Fruit fly (Drosophila melanogaster) whole organism, prepupa: Measurements from ENCODE around the gene Had1.
A peak's percentile ranks its signal among the peaks of the same experiment; 100 is the strongest.

Source experiments
- Blimp-1 ChIP-seq: fragments of 200-800 bp; sonication (Bioruptor generic); optimal IDR thresholded peaks from 3 replicates; lab custom pipeline; 2017; ENCODE audit warnings: missing biosample characterization, missing genetic modification characterization, mild to moderate bottlenecking, moderate library complexity, missing genetic modification reagents
- CG10631 ChIP-seq: fragments of 200-800 bp; sonication (Bioruptor generic); optimal IDR thresholded peaks from 2 replicates; lab custom pipeline; 2016; ENCODE audit warnings: missing biosample characterization, missing genetic modification characterization
- CG11294 ChIP-seq: fragments of 200-800 bp; sonication (Bioruptor generic); IDR thresholded peaks from 2 replicates; pipeline ENCODE4 v1.3.6; 2022; ENCODE audit warnings: missing biosample characterization, missing genetic modification characterization
- CG11762 ChIP-seq: fragments of 200-800 bp; sonication (Bioruptor generic); optimal IDR thresholded peaks from 3 replicates; lab custom pipeline; 2016; ENCODE audit warnings: missing biosample characterization, missing genetic modification characterization; ENCODE audit not compliant: insufficient read depth
- CG15336 ChIP-seq: fragments of 200-800 bp; sonication (Bioruptor generic); IDR thresholded peaks from 2 replicates; pipeline ENCODE4 v1.3.6; 2022; ENCODE audit warnings: missing biosample characterization, missing genetic modification characterization
- CG16779 ChIP-seq: fragments of 200-800 bp; sonication (Bioruptor generic); optimal IDR thresholded peaks from 3 replicates; lab custom pipeline; 2017; ENCODE audit warnings: missing biosample characterization, mild to moderate bottlenecking, missing genetic modification characterization
- CG32006 ChIP-seq: fragments of 200-800 bp; sonication (Bioruptor generic); optimal IDR thresholded peaks from 3 replicates; lab custom pipeline; 2017; ENCODE audit warnings: missing biosample characterization, mild to moderate bottlenecking, missing genetic modification characterization
- CG34406 ChIP-seq: fragments of 200-800 bp; sonication (Bioruptor generic); optimal IDR thresholded peaks from 3 replicates; lab custom pipeline; 2016; ENCODE audit warnings: missing biosample characterization, missing genetic modification characterization
- CG4318 ChIP-seq: fragments of 200-800 bp; sonication (Bioruptor generic); optimal IDR thresholded peaks from 3 replicates; lab custom pipeline; 2017; ENCODE audit warnings: missing biosample characterization, mild to moderate bottlenecking, missing genetic modification characterization
- CG6163 ChIP-seq: fragments of 200-800 bp; sonication (Bioruptor generic); IDR thresholded peaks from 3 replicates; pipeline ENCODE4 v1.3.6; 2022; ENCODE audit warnings: missing biosample characterization, missing genetic modification characterization
- CG6276 ChIP-seq: fragments of 200-800 bp; sonication (Bioruptor generic); optimal IDR thresholded peaks from 2 replicates; lab custom pipeline; 2017; ENCODE audit warnings: missing biosample characterization, mild to moderate bottlenecking, missing genetic modification characterization
- CG6792 ChIP-seq: fragments of 200-800 bp; sonication (Bioruptor generic); optimal IDR thresholded peaks from 3 replicates; lab custom pipeline; 2016; ENCODE audit warnings: missing biosample characterization, missing genetic modification characterization
- CG6854 ChIP-seq: fragments of 200-800 bp; sonication (Bioruptor generic); optimal IDR thresholded peaks from 2 replicates; lab custom pipeline; 2017; ENCODE audit warnings: missing biosample characterization, mild to moderate bottlenecking, missing genetic modification characterization
- CG7368 ChIP-seq: fragments of 200-800 bp; sonication (Bioruptor generic); optimal IDR thresholded peaks from 3 replicates; lab custom pipeline; 2016; ENCODE audit warnings: missing biosample characterization, missing genetic modification characterization
- CG8319 ChIP-seq: fragments of 200-800 bp; sonication (Bioruptor generic); optimal IDR thresholded peaks from 3 replicates; lab custom pipeline; 2016; ENCODE audit warnings: missing biosample characterization, missing genetic modification characterization
- CG8632 ChIP-seq: fragments of 200-800 bp; sonication (Bioruptor generic); optimal IDR thresholded peaks from 3 replicates; lab custom pipeline; 2016; ENCODE audit warnings: missing biosample characterization, missing genetic modification characterization
- Eip75B ChIP-seq: fragments of 200-800 bp; sonication (Bioruptor generic); optimal IDR thresholded peaks from 3 replicates; lab custom pipeline; 2016; ENCODE audit warnings: missing biosample characterization, missing genetic modification characterization
- Eip78C ChIP-seq: fragments of 200-800 bp; sonication (Bioruptor generic); peaks from one replicate; lab custom pipeline; 2016; ENCODE audit warnings: missing biosample characterization, missing genetic modification characterization
- Ets96B ChIP-seq: fragments of 200-800 bp; optimal IDR thresholded peaks from 2 replicates; lab custom pipeline; 2019; ENCODE audit warnings: missing biosample characterization, mild to moderate bottlenecking, missing genetic modification characterization, moderate library complexity
- Gug ChIP-seq: fragments of 200-800 bp; sonication (Bioruptor generic); IDR thresholded peaks from 2 replicates; pipeline ENCODE4 v1.3.6; 2022; ENCODE audit warnings: missing biosample characterization, missing genetic modification characterization
- Met ChIP-seq: fragments of 200-800 bp; sonication (Bioruptor generic); optimal IDR thresholded peaks from 3 replicates; lab custom pipeline; 2016; ENCODE audit warnings: missing biosample characterization, missing genetic modification characterization
- OdsH ChIP-seq: fragments of 200-800 bp; sonication (Bioruptor generic); optimal IDR thresholded peaks from 3 replicates; lab custom pipeline; 2016; ENCODE audit warnings: missing biosample characterization, missing genetic modification characterization
- Smox ChIP-seq: fragments of 200-800 bp; sonication (Bioruptor generic); optimal IDR thresholded peaks from 3 replicates; lab custom pipeline; 2016; ENCODE audit warnings: missing biosample characterization, missing genetic modification characterization
- Sox15 ChIP-seq: fragments of 200-800 bp; sonication (Bioruptor generic); optimal IDR thresholded peaks from 3 replicates; lab custom pipeline; 2016; ENCODE audit warnings: missing biosample characterization, missing genetic modification characterization
- achi ChIP-seq: fragments of 200-800 bp; sonication (Bioruptor generic); optimal IDR thresholded peaks from 3 replicates; lab custom pipeline; 2016; ENCODE audit warnings: missing biosample characterization, missing genetic modification characterization
- fd59A ChIP-seq: fragments of 200-800 bp; sonication (Bioruptor generic); optimal IDR thresholded peaks from 2 replicates; lab custom pipeline; 2017; ENCODE audit warnings: missing biosample characterization, mild to moderate bottlenecking, missing genetic modification characterization, missing genetic modification reagents
- lz ChIP-seq: fragments of 200-800 bp; sonication (Bioruptor generic); optimal IDR thresholded peaks from 3 replicates; lab custom pipeline; 2016; ENCODE audit warnings: missing biosample characterization, missing genetic modification characterization
- salr ChIP-seq, 2 experiments: fragments of 200-800 bp; sonication (Bioruptor generic); optimal IDR thresholded peaks; 3 replicates each; lab custom pipeline; 2016 to 2018; ENCODE audit warnings: missing biosample characterization in 2 of 2, missing genetic modification characterization in 2 of 2, mild to moderate bottlenecking in 1 of 2
- ss ChIP-seq, 2 experiments: fragments of 200-800 bp; sonication (Bioruptor generic); optimal IDR thresholded peaks; 2 replicates in 1 of 2; 3 replicates in 1 of 2; lab custom pipeline; 2017 to 2018; ENCODE audit warnings: mild to moderate bottlenecking in 2 of 2, missing biosample characterization in 2 of 2, missing genetic modification characterization in 2 of 2, moderate library complexity in 1 of 2
- topi ChIP-seq: fragments of 200-800 bp; sonication (Bioruptor generic); optimal IDR thresholded peaks from 3 replicates; lab custom pipeline; 2016; ENCODE audit warnings: missing biosample characterization, missing genetic modification characterization

Gene Had1

dm6 chrX:16263415-16263814 lies 45.1 kb downstream of the Had1 start (continued):
- TF ChIP-seq CG4318 (GFP tag; lab: Kevin White, UChicago) (no peak), CG11294 (GFP tag; lab: Robert Waterston, UW) (no peak), ss (GFP tag; optimal IDR thresholded peaks at IDR 0.05; lab: Kevin White, UChicago) (peak; percentile 62 to 73), CG8632 (peak; percentile 45), fd59A (GFP tag; lab: Kevin White, UChicago) (peak; percentile 52), Smox (GFP tag; lab: Kevin White, UChicago) (peak; percentile 49), OdsH (GFP tag; lab: Kevin White, UChicago) (peak; percentile 62), Ets96B (peak; percentile 66), CG8319 (GFP tag; lab: Kevin White, UChicago) (peak; percentile 40), Sox15 (peak; percentile 10), Eip75B (GFP tag; lab: Kevin White, UChicago) (peak; percentile 59), CG6792 (GFP tag; lab: Kevin White, UChicago) (peak; percentile 59), CG15336 (GFP tag; lab: Robert Waterston, UW) (peak; percentile 66), CG6854 (GFP tag; lab: Kevin White, UChicago) (peak; percentile 6), CG16779 (tag; lab: Kevin White, UChicago) (no peak), CG6163 (GFP tag; lab: Robert Waterston, UW) (peak; percentile 79), achi (GFP tag; lab: Kevin White, UChicago) (peak; percentile 60), CG10631 (GFP tag; lab: Kevin White, UChicago) (peak; percentile 50), Blimp-1 (GFP tag; lab: Kevin White, UChicago) (no peak), topi (GFP tag; lab: Kevin White, UChicago) (peak; percentile 53), Eip78C (GFP tag; lab: Kevin White, UChicago) (peak; percentile 90), CG34406 (peak; percentile 56), lz (GFP tag; lab: Kevin White, UChicago) (peak; percentile 54), CG6276 (GFP tag; lab: Kevin White, UChicago) (no peak), Gug (GFP tag; lab: Robert Waterston, UW) (no peak; the same call in 1 of the 2 replicates), CG11762 (GFP tag; lab: Kevin White, UChicago) (peak; percentile 29), CG7368 (GFP tag; lab: Kevin White, UChicago) (peak; percentile 51), Met (GFP tag; lab: Kevin White, UChicago) (peak; percentile 61), CG32006 (GFP tag; lab: Kevin White, UChicago) (peak; percentile 55), salr (GFP tag; optimal IDR thresholded peaks at IDR 0.05; lab: Kevin White, UChicago) (peak in 1 of 2 experiments; percentile 6)
- TF ChIP-seq, all 60 proteins: peak for 49
